Fruit fly (Drosophila melanogaster) whole organism, wandering third instar larva: ENCODE data around the gene CG12974.
A peak's percentile ranks its signal among the peaks of the same experiment; 100 is the strongest.

ENCODE experiments used
- Abd-B ChIP-seq: fragments of >200 bp; optimal IDR thresholded peaks from 2 replicates; lab custom pipeline; 2017; ENCODE audit warnings: missing biosample characterization, missing genetic modification characterization
- CG32264 ChIP-seq: fragments of 200-800 bp; sonication (Bioruptor generic); optimal IDR thresholded peaks from 2 replicates; lab custom pipeline; 2016; ENCODE audit warnings: missing biosample characterization, missing genetic modification characterization
- CG9705 ChIP-seq: fragments of 200-800 bp; sonication (Bioruptor generic); optimal IDR thresholded peaks from 2 replicates; lab custom pipeline; 2018; ENCODE audit warnings: missing biosample characterization, mild to moderate bottlenecking, missing genetic modification characterization
- CrebA ChIP-seq: fragments of 200-800 bp; sonication (Bioruptor generic); optimal IDR thresholded peaks from 2 replicates; lab custom pipeline; 2016; ENCODE audit warnings: missing biosample characterization, mild to moderate bottlenecking, missing genetic modification characterization, borderline replicate concordance
- Dfd ChIP-seq: fragments of >200 bp; optimal IDR thresholded peaks from 2 replicates; lab custom pipeline; 2017; ENCODE audit warnings: missing biosample characterization, missing genetic modification characterization
- Dif ChIP-seq: fragments of 200-275, 200-300 bp; sonication (Bioruptor generic); optimal IDR thresholded peaks from 2 replicates; lab custom pipeline; 2018; ENCODE audit warnings: missing biosample characterization, missing genetic modification characterization; ENCODE audit not compliant: partially characterized antibody
- GATAd ChIP-seq: sonication (Bioruptor generic); optimal IDR thresholded peaks from 2 replicates; lab custom pipeline; 2016; ENCODE audit warnings: missing biosample characterization, missing genetic modification characterization
- HLH106 ChIP-seq: fragments of 200-800 bp; optimal IDR thresholded peaks from 3 replicates; lab custom pipeline; 2019; ENCODE audit warnings: missing biosample characterization, mild to moderate bottlenecking, missing genetic modification characterization, moderate library complexity
- Hnf4 ChIP-seq: fragments of 200-800 bp; sonication (Bioruptor generic); optimal IDR thresholded peaks from 2 replicates; lab custom pipeline; 2016; ENCODE audit warnings: missing biosample characterization, mild to moderate bottlenecking, missing genetic modification characterization
- Hr78 ChIP-seq: fragments of >200 bp; optimal IDR thresholded peaks from 2 replicates; lab custom pipeline; 2017; ENCODE audit warnings: missing biosample characterization, missing genetic modification characterization
- Hr83 ChIP-seq: fragments of 200-300 bp; sonication (Bioruptor generic); optimal IDR thresholded peaks from 2 replicates; lab custom pipeline; 2016; ENCODE audit warnings: missing biosample characterization, mild to moderate bottlenecking, missing genetic modification characterization, moderate library complexity; ENCODE audit not compliant: poor library complexity, severe bottlenecking
- Jra ChIP-seq: sonication (Bioruptor generic); optimal IDR thresholded peaks from 2 replicates; lab custom pipeline; 2016; ENCODE audit warnings: missing biosample characterization, missing genetic modification characterization
- Mio ChIP-seq: sonication (Bioruptor generic); optimal IDR thresholded peaks from 2 replicates; lab custom pipeline; 2016; ENCODE audit warnings: missing biosample characterization, missing genetic modification characterization
- Myc ChIP-seq: fragments of >200 bp; optimal IDR thresholded peaks from 2 replicates; lab custom pipeline; 2017
- OdsH ChIP-seq: fragments of 200-800 bp; sonication (Bioruptor generic); optimal IDR thresholded peaks from 2 replicates; lab custom pipeline; 2016; ENCODE audit warnings: missing biosample characterization, mild to moderate bottlenecking, missing genetic modification characterization
- Rel ChIP-seq, 2 experiments: fragments of 200-800 bp; sonication (Bioruptor generic) in 1 of 2; optimal IDR thresholded peaks; 2 replicates in 1 of 2; 3 replicates in 1 of 2; lab custom pipeline; 2016 to 2019; ENCODE audit warnings: mild to moderate bottlenecking in 2 of 2, missing biosample characterization in 2 of 2, missing genetic modification characterization in 2 of 2, moderate library complexity in 1 of 2
- Vsx2 ChIP-seq: fragments of 200-300, 225-300 bp; sonication (Bioruptor generic); optimal IDR thresholded peaks from 2 replicates; lab custom pipeline; 2018; ENCODE audit warnings: missing biosample characterization, missing genetic modification characterization; ENCODE audit not compliant: partially characterized antibody
- br ChIP-seq: fragments of 200-800 bp; sonication (Bioruptor generic); optimal IDR thresholded peaks from 2 replicates; lab custom pipeline; 2016; ENCODE audit warnings: missing biosample characterization, missing genetic modification characterization
- brk ChIP-seq: fragments of 200-800 bp; sonication (Bioruptor generic); optimal IDR thresholded peaks from 2 replicates; lab custom pipeline; 2016; ENCODE audit warnings: missing biosample characterization, mild to moderate bottlenecking, missing genetic modification characterization
- dl ChIP-seq, 2 experiments: fragments of 175-275, 200-275 bp in 1 of 2; fragments of 200-275 bp in 1 of 2; sonication (Bioruptor generic); optimal IDR thresholded peaks; lab custom pipeline; 2018; ENCODE audit warnings: mild to moderate bottlenecking in 2 of 2, missing biosample characterization in 2 of 2, missing genetic modification characterization in 2 of 2, moderate library complexity in 2 of 2; ENCODE audit not compliant: partially characterized antibody in 2 of 2, insufficient read depth in 1 of 2
- dmrt93B ChIP-seq: fragments of 200-800 bp; sonication (Bioruptor generic); optimal IDR thresholded peaks from 2 replicates; lab custom pipeline; 2018; ENCODE audit warnings: missing biosample characterization, mild to moderate bottlenecking, missing genetic modification characterization
- dsf ChIP-seq: sonication (Bioruptor generic); optimal IDR thresholded peaks from 2 replicates; lab custom pipeline; 2016; ENCODE audit warnings: missing biosample characterization, missing genetic modification characterization, borderline replicate concordance
- ey ChIP-seq: fragments of 200-800 bp; sonication (Bioruptor generic); optimal IDR thresholded peaks from 2 replicates; lab custom pipeline; 2016; ENCODE audit warnings: missing biosample characterization, missing genetic modification characterization
- foxo ChIP-seq, 2 experiments: fragments of 200-800 bp; sonication (Bioruptor generic); optimal IDR thresholded peaks; 2 replicates in 1 of 2; 3 replicates in 1 of 2; lab custom pipeline; 2016 to 2017; ENCODE audit warnings: missing biosample characterization in 2 of 2, missing genetic modification characterization in 2 of 2
- fru ChIP-seq: fragments of 200-800 bp; sonication (Bioruptor generic); optimal IDR thresholded peaks from 3 replicates; lab custom pipeline; 2016; ENCODE audit warnings: missing biosample characterization, mild to moderate bottlenecking, missing genetic modification characterization
- h ChIP-seq: fragments of 200-800 bp; sonication (Bioruptor generic); optimal IDR thresholded peaks from 3 replicates; lab custom pipeline; 2016; ENCODE audit warnings: missing biosample characterization, mild to moderate bottlenecking, missing genetic modification characterization
- jim ChIP-seq: fragments of 175-275, 200-325 bp; sonication (Bioruptor generic); optimal IDR thresholded peaks from 2 replicates; lab custom pipeline; 2016; ENCODE audit warnings: missing biosample characterization, mild to moderate bottlenecking, missing genetic modification characterization
- lola ChIP-seq: fragments of >200 bp; optimal IDR thresholded peaks from 2 replicates; lab custom pipeline; 2017; ENCODE audit warnings: missing biosample characterization, missing genetic modification characterization
- pan ChIP-seq: fragments of >200 bp; optimal IDR thresholded peaks from 2 replicates; lab custom pipeline; 2017
- psq ChIP-seq: fragments of 200-800 bp; sonication (Bioruptor generic); optimal IDR thresholded peaks from 3 replicates; lab custom pipeline; 2017; ENCODE audit warnings: missing biosample characterization, mild to moderate bottlenecking, missing genetic modification characterization, moderate library complexity
- rgr ChIP-seq: fragments of 200-800 bp; sonication (Bioruptor generic); optimal IDR thresholded peaks from 3 replicates; lab custom pipeline; 2016; ENCODE audit warnings: missing biosample characterization, mild to moderate bottlenecking, missing genetic modification characterization
- sage ChIP-seq: fragments of 200-800 bp; sonication (Bioruptor generic); optimal IDR thresholded peaks from 2 replicates; lab custom pipeline; 2016; ENCODE audit warnings: missing biosample characterization, mild to moderate bottlenecking, missing genetic modification characterization
- sv ChIP-seq: fragments of 200-800 bp; sonication (Bioruptor generic); optimal IDR thresholded peaks from 3 replicates; lab custom pipeline; 2016; ENCODE audit warnings: missing biosample characterization, missing genetic modification characterization
- tai ChIP-seq: sonication (Bioruptor generic); optimal IDR thresholded peaks from 2 replicates; lab custom pipeline; 2016; ENCODE audit warnings: missing biosample characterization, missing genetic modification characterization
- usp ChIP-seq: fragments of >200 bp; optimal IDR thresholded peaks from 2 replicates; lab custom pipeline; 2017; ENCODE audit warnings: missing biosample characterization, missing genetic modification characterization
- woc ChIP-seq: sonication (Bioruptor generic); optimal IDR thresholded peaks from 2 replicates; lab custom pipeline; 2016; ENCODE audit warnings: missing biosample characterization, mild to moderate bottlenecking, missing genetic modification characterization

The CG12974 gene

dm6 chr3L:21261403-21262164, 24.2 kb downstream of the CG12974 start:
- TF ChIP-seq CG32264 (GFP tag; lab: Kevin White, UChicago) (no peak), Rel (GFP tag; optimal IDR thresholded peaks at IDR 0.05; lab: Kevin White, UChicago) (no peak), Rel (tag; optimal IDR thresholded peaks at IDR 0.05; lab: Kevin White, UChicago) (peak; percentile 8)

dm6 chr3L:21259257-21259656, 26.5 kb downstream of the CG12974 start:
- no peak for TF ChIP-seq Rel (GFP tag; optimal IDR thresholded peaks at IDR 0.05; lab: Kevin White, UChicago)
- TF ChIP-seq Rel (tag; optimal IDR thresholded peaks at IDR 0.05; lab: Kevin White, UChicago) = no peak
- TF ChIP-seq dl (GFP tag; optimal IDR thresholded peaks at IDR 0.05; lab: Kevin White, UChicago; ENCODE audit: insufficient read depth in 1 of 2, partially characterized antibody in 2 of 2) = no peak
- no peak for TF ChIP-seq brk (GFP tag; lab: Kevin White, UChicago)
- no peak for TF ChIP-seq Jra
- no peak for TF ChIP-seq foxo (GFP tag; optimal IDR thresholded peaks at IDR 0.05; lab: Kevin White, UChicago)
- TF ChIP-seq dsf (GFP tag; lab: Kevin White, UChicago) = no peak
- TF ChIP-seq GATAd (GFP tag; lab: Kevin White, UChicago) = no peak
- TF ChIP-seq ey (GFP tag; lab: Kevin White, UChicago) = no peak
- TF ChIP-seq sage (GFP tag; lab: Kevin White, UChicago) = no peak
- TF ChIP-seq tai (GFP tag; lab: Kevin White, UChicago) = no peak
- no peak for TF ChIP-seq CG32264 (GFP tag; lab: Kevin White, UChicago)
- no peak for TF ChIP-seq br
- no peak for TF ChIP-seq Mio (GFP tag; lab: Kevin White, UChicago)
- no peak for TF ChIP-seq Vsx2 (GFP tag; lab: Kevin White, UChicago)
- TF ChIP-seq rgr (GFP tag; lab: Kevin White, UChicago) = no peak
- TF ChIP-seq psq (GFP tag; lab: Kevin White, UChicago) = no peak

dm6 chr3L:21257731-21258130, 28.0 kb downstream of the CG12974 start, which contains the start of gene CG43218:
Gene CG43218 (plus strand): TSS chr3L:21258020.
- no peak for TF ChIP-seq Abd-B (GFP tag; lab: Kevin White, UChicago)
- no peak for TF ChIP-seq dl (GFP tag; optimal IDR thresholded peaks at IDR 0.05; lab: Kevin White, UChicago; ENCODE audit: insufficient read depth in 1 of 2, partially characterized antibody in 2 of 2)
- no peak for TF ChIP-seq brk (GFP tag; lab: Kevin White, UChicago)

dm6 chr3L:21256062-21257023, 29.4 kb downstream of the CG12974 start:
- TF ChIP-seq dmrt93B (GFP tag; lab: Kevin White, UChicago) (no peak), h (GFP tag; lab: Kevin White, UChicago) (peak; percentile 61), brk (GFP tag; lab: Kevin White, UChicago) (no peak), Hr83 (GFP tag; lab: Kevin White, UChicago) (no peak), CG32264 (GFP tag; lab: Kevin White, UChicago) (no peak), CrebA (no peak), ey (GFP tag; lab: Kevin White, UChicago) (peak; percentile 34), tai (GFP tag; lab: Kevin White, UChicago) (peak; percentile 22), Dfd (no peak), lola (GFP tag; lab: Kevin White, UChicago) (no peak), Dif (no peak), GATAd (GFP tag; lab: Kevin White, UChicago) (no peak), Rel (GFP tag; optimal IDR thresholded peaks at IDR 0.05; lab: Kevin White, UChicago) (no peak), Rel (tag; optimal IDR thresholded peaks at IDR 0.05; lab: Kevin White, UChicago) (peak; percentile 5), OdsH (GFP tag; lab: Kevin White, UChicago) (no peak), Vsx2 (GFP tag; lab: Kevin White, UChicago) (no peak), usp (GFP tag; lab: Kevin White, UChicago) (no peak), fru (GFP tag; lab: Kevin White, UChicago) (peak; percentile 50), foxo (GFP tag; optimal IDR thresholded peaks at IDR 0.05; lab: Kevin White, UChicago) (peak in 1 of 2 experiments; percentile 52), Jra (no peak), Hnf4 (GFP tag; lab: Kevin White, UChicago) (peak; percentile 30), Abd-B (GFP tag; lab: Kevin White, UChicago) (no peak), sv (GFP tag; lab: Kevin White, UChicago) (no peak), rgr (GFP tag; lab: Kevin White, UChicago) (peak; percentile 45), dl (GFP tag; optimal IDR thresholded peaks at IDR 0.05; lab: Kevin White, UChicago; ENCODE audit: insufficient read depth in 1 of 2, partially characterized antibody in 2 of 2) (no peak), CG9705 (GFP tag; lab: Kevin White, UChicago) (peak; percentile 9), sage (GFP tag; lab: Kevin White, UChicago) (no peak), jim (GFP tag; lab: Kevin White, UChicago) (no peak), Hr78 (GFP tag; lab: Kevin White, UChicago) (no peak), psq (GFP tag; lab: Kevin White, UChicago) (no peak), pan (lab: Kevin White, UChicago) (no peak), dsf (GFP tag; lab: Kevin White, UChicago) (no peak), woc (GFP tag; lab: Kevin White, UChicago) (no peak), HLH106 (tag; lab: Kevin White, UChicago) (peak; percentile 58), Myc (lab: Kevin White, UChicago) (no peak)
